Worm (Caenorhabditis elegans) whole organism, young adult: Measurements from ENCODE around the gene C04C3.4.

Source experiments
- B0035.1 ChIP-seq: sonication (generic microtip); optimal IDR thresholded peaks from 2 replicates; lab custom pipeline; 2016; ENCODE audit warnings: missing genetic modification characterization, mild to moderate bottlenecking, missing compliant biosample characterization, missing genotype, missing genetic modification reagents
- bed-2 ChIP-seq: fragments of 200-800 bp; sonication (Bioruptor generic); IDR thresholded peaks from 2 replicates; pipeline ENCODE4 v1.3.6; 2022; ENCODE audit warnings: missing genetic modification reagents, missing genetic modification characterization, missing compliant biosample characterization
- dpff-1 ChIP-seq: sonication (generic microtip); optimal IDR thresholded peaks from 2 replicates; lab custom pipeline; 2017; ENCODE audit warnings: mild to moderate bottlenecking, missing genetic modification characterization, missing compliant biosample characterization
- lsy-27 ChIP-seq: sonication (generic microtip); optimal IDR thresholded peaks from 2 replicates; lab custom pipeline; 2017; ENCODE audit warnings: missing genetic modification characterization, mild to moderate bottlenecking, missing compliant biosample characterization, antibody characterized with exemption, missing genotype, borderline replicate concordance; ENCODE audit not compliant: insufficient read depth

DNA sequence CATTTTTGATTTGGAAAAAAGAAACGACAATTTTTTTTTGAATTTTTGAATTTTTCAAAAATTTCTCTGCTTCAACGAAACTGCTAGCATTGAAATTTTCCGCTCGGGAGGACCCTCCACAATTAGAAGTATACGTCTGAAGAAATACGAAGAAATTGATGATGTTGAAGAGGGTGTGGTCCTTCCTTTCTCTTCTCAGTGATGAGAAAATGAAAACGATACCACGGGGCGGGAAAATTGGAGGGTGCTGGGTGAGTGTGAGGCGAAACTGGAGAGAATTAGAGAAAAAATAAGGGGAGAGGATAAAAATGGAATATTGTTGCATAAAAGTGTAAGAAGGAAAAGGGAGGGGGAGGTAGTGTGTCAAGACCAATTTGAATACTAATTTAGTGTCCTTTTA lies 42.1 kb upstream of the C04C3.4 start:
- TF ChIP-seq B0035.1, result no peak
- TF ChIP-seq lsy-27 (tag; lab: Kevin White, UChicago), result no peak
- no peak for TF ChIP-seq bed-2 (GFP tag; lab: Robert Waterston, UW)
- no peak for TF ChIP-seq dpff-1 (tag; lab: Kevin White, UChicago)
